Worm (Caenorhabditis elegans): Measurements from ENCODE around the gene Y9C9A.8.

DNA sequence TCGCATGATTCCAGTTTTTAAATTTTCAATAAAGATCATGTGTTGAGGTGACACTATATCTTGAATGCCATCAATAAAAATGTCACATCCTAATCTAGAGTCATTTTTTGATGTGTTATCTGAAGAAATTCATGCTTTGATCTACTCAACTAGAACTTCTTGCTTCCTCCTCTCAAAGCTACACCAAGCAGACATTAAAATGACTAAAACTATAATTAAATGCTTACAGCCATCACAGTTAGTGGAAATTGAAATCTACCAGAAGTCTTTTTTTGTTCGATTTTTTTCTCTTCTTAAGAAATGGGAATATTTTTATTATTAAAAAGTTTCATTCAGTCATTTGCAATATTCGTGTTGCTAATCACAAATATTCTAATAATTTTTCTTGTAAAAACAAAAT, 12.4 kb upstream of the Y9C9A.8 start, which contains the start of gene str-158:
- TF ChIP-seq flt-1 (GFP tag; IDR thresholded peaks at IDR 0.05) (no peak), klf-2 (GFP tag; conservative IDR thresholded peaks at IDR 0.05) (no peak), tab-1 (GFP tag; IDR thresholded peaks at IDR 0.05) (no peak), med-1 (GFP tag; optimal IDR thresholded peaks at IDR 0.05; ENCODE audit: insufficient read depth) (no peak), cog-1 (tag; optimal IDR thresholded peaks at IDR 0.05) (no peak), ztf-23 (GFP tag; IDR thresholded peaks at IDR 0.05) (no peak)

Data from whole organism, midembryonic.